Fruit fly (Drosophila melanogaster) whole organism, pupa: ENCODE results near the gene CG11693.

Source experiments
- CG10348 ChIP-seq: fragments of 200-800 bp; sonication (Bioruptor generic); IDR thresholded peaks from 2 replicates; pipeline ENCODE4 v1.3.6; 2022; ENCODE audit warnings: missing biosample characterization, missing genetic modification characterization
- CG12605 ChIP-seq: fragments of 200-800 bp; sonication (Bioruptor generic); IDR thresholded peaks from 2 replicates; pipeline ENCODE4 v1.3.6; 2022; ENCODE audit warnings: missing biosample characterization, missing genetic modification characterization
- CG13204 ChIP-seq: fragments of 200-800 bp; sonication (Bioruptor generic); optimal IDR thresholded peaks from 2 replicates; lab custom pipeline; 2018; ENCODE audit warnings: missing biosample characterization, mild to moderate bottlenecking, missing genetic modification characterization, moderate library complexity
- CG14655 ChIP-seq: fragments of 200-800 bp; sonication (Bioruptor generic); optimal IDR thresholded peaks from 3 replicates; lab custom pipeline; 2017; ENCODE audit warnings: mild to moderate bottlenecking, missing biosample characterization, missing genetic modification reagents, missing genetic modification characterization
- CG15710 ChIP-seq: fragments of 200-800 bp; sonication (Bioruptor generic); optimal IDR thresholded peaks from 2 replicates; lab custom pipeline; 2018; ENCODE audit warnings: missing biosample characterization, mild to moderate bottlenecking, missing genetic modification characterization, moderate library complexity
- CG17806 ChIP-seq: fragments of 200-800 bp; sonication (Bioruptor generic); optimal IDR thresholded peaks from 2 replicates; lab custom pipeline; 2018; ENCODE audit warnings: missing biosample characterization, mild to moderate bottlenecking, missing genetic modification characterization, moderate library complexity
- CG32121 ChIP-seq: fragments of 200-800 bp; sonication (Bioruptor generic); IDR thresholded peaks from 2 replicates; pipeline ENCODE4 v1.3.6; 2022; ENCODE audit warnings: missing biosample characterization, missing genetic modification characterization
- CG34367 ChIP-seq: fragments of 200-800 bp; sonication (Bioruptor generic); optimal IDR thresholded peaks from 2 replicates; lab custom pipeline; 2018; ENCODE audit warnings: missing biosample characterization, mild to moderate bottlenecking, missing genetic modification characterization
- CG4496 ChIP-seq: fragments of 200-800 bp; sonication (Bioruptor generic); IDR thresholded peaks from 3 replicates; pipeline ENCODE4 v1.3.6; 2022; ENCODE audit warnings: missing biosample characterization, missing genetic modification characterization
- CG8159 ChIP-seq: fragments of 200-800 bp; sonication (Bioruptor generic); optimal IDR thresholded peaks from 3 replicates; lab custom pipeline; 2018; ENCODE audit warnings: missing biosample characterization, mild to moderate bottlenecking, missing genetic modification characterization, moderate library complexity
- CG8301 ChIP-seq: fragments of 200-800 bp; sonication (Bioruptor generic); optimal IDR thresholded peaks from 2 replicates; lab custom pipeline; 2018; ENCODE audit warnings: missing biosample characterization, mild to moderate bottlenecking, missing genetic modification characterization
- CG9948 ChIP-seq: fragments of 200-800 bp; sonication (Bioruptor generic); optimal IDR thresholded peaks from 2 replicates; lab custom pipeline; 2018; ENCODE audit warnings: missing biosample characterization, mild to moderate bottlenecking, missing genetic modification characterization, moderate library complexity
- D1 ChIP-seq: fragments of 200-800 bp; sonication (Bioruptor generic); optimal IDR thresholded peaks from 2 replicates; lab custom pipeline; 2018; ENCODE audit warnings: missing biosample characterization, mild to moderate bottlenecking, missing genetic modification characterization, moderate library complexity
- EcR ChIP-seq: fragments of 200-800 bp; sonication (Bioruptor generic); optimal IDR thresholded peaks from 3 replicates; lab custom pipeline; 2019; ENCODE audit warnings: missing biosample characterization, missing genetic modification characterization, mild to moderate bottlenecking, moderate library complexity, missing genetic modification reagents
- Ets98B ChIP-seq: fragments of 200-800 bp; sonication (Bioruptor generic); IDR thresholded peaks from 2 replicates; pipeline ENCODE4 v1.3.6; 2022; ENCODE audit warnings: missing biosample characterization, missing genetic modification characterization
- Pif1A ChIP-seq: fragments of 200-800 bp; sonication (Bioruptor generic); optimal IDR thresholded peaks from 3 replicates; lab custom pipeline; 2016; ENCODE audit warnings: missing biosample characterization, missing genetic modification characterization
- Pif1B ChIP-seq: fragments of 200-800 bp; sonication (Bioruptor generic); optimal IDR thresholded peaks from 3 replicates; lab custom pipeline; 2016; ENCODE audit warnings: missing biosample characterization, missing genetic modification characterization
- Snoo ChIP-seq: fragments of 200-800 bp; sonication (Bioruptor generic); optimal IDR thresholded peaks from 3 replicates; lab custom pipeline; 2017; ENCODE audit warnings: missing biosample characterization, mild to moderate bottlenecking, missing genetic modification characterization, inconsistent platforms
- fd96Ca ChIP-seq: fragments of 200-800 bp; sonication (Bioruptor generic); IDR thresholded peaks from 3 replicates; pipeline ENCODE4 v1.3.6; 2022; ENCODE audit warnings: missing biosample characterization, missing genetic modification characterization
- gl ChIP-seq: fragments of 200-800 bp; sonication (Bioruptor generic); optimal IDR thresholded peaks from 2 replicates; lab custom pipeline; 2018; ENCODE audit warnings: missing biosample characterization, mild to moderate bottlenecking, missing genetic modification characterization
- rn ChIP-seq: fragments of 200-800 bp; sonication (Bioruptor generic); IDR thresholded peaks from 2 replicates; pipeline ENCODE4 v1.3.6; 2022; ENCODE audit warnings: missing biosample characterization, missing genetic modification characterization

The CG11693 gene

dm6 chr3R:8290478-8290877 lies 20.1 kb downstream of the CG11693 start, which contains the start of gene CG11672:
Gene CG11672, minus strand, starts transcription at chr3R:8290578.
- TF ChIP-seq CG14655 (GFP tag; lab: Kevin White, UChicago) (no peak), CG8301 (tag; lab: Kevin White, UChicago) (no peak), CG9948 (tag; lab: Kevin White, UChicago) (no peak), fd96Ca (GFP tag; lab: Robert Waterston, UW) (no peak), CG8159 (tag; lab: Kevin White, UChicago) (no peak), CG13204 (GFP tag; lab: Kevin White, UChicago) (no peak), CG4496 (GFP tag; lab: Robert Waterston, UW) (no peak), Pif1A (GFP tag; lab: Kevin White, UChicago) (no peak), Ets98B (GFP tag; lab: Robert Waterston, UW) (no peak), CG12605 (GFP tag; lab: Robert Waterston, UW) (no peak), Pif1B (GFP tag; lab: Kevin White, UChicago) (no peak), rn (no peak), CG10348 (GFP tag; lab: Robert Waterston, UW) (no peak), CG15710 (tag; lab: Kevin White, UChicago) (no peak), Snoo (no peak), D1 (no peak), CG34367 (tag; lab: Kevin White, UChicago) (no peak), CG17806 (tag; lab: Kevin White, UChicago) (no peak)

dm6 chr3R:8288790-8289189 lies 21.8 kb downstream of the CG11693 start:
- TF ChIP-seq CG14655 (GFP tag; lab: Kevin White, UChicago) (no peak), CG15710 (tag; lab: Kevin White, UChicago) (no peak)

dm6 chr3R:8287697-8288096 lies 22.9 kb downstream of the CG11693 start, which contains the start of gene Nazo:
Gene Nazo, plus strand, starts transcription at chr3R:8287876.
- TF ChIP-seq D1 (no peak), Pif1A (GFP tag; lab: Kevin White, UChicago) (no peak), CG8159 (tag; lab: Kevin White, UChicago) (no peak), CG8301 (tag; lab: Kevin White, UChicago) (no peak)

DNA sequence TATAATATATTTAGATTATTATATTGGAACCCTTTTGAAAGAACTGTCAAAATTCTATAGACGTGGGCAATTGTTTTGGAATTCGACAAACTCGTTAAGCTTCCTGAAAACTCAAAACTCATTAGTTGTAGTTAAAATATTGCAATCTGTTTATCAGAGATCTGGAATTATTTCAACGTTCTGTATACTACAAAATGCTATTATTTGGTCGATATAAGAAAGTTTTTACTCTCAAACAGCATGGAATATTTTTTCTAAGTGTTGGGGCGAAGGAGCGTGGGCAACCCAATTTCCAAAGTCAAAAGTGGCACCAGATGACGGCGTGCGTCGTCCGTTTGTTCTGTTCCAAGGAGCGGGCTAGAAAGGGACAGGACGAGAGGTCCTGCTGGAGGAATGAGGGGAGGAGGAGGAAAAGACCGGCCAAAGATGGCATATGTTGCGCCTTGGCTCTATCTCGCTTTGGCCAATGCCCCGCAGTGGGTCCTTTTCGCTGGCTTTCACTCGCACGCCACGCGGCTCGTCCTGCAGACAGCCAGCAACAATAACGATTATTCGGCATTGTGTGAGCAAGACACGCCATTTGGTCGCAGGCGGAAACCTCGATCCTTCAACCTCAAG lies 24.7 kb downstream of the CG11693 start:
- TF ChIP-seq CG12605 (GFP tag; lab: Robert Waterston, UW) (no peak), CG15710 (tag; lab: Kevin White, UChicago) (no peak), CG9948 (tag; lab: Kevin White, UChicago) (no peak), Ets98B (GFP tag; lab: Robert Waterston, UW) (no peak), CG8159 (tag; lab: Kevin White, UChicago) (no peak), Snoo (no peak)

DNA sequence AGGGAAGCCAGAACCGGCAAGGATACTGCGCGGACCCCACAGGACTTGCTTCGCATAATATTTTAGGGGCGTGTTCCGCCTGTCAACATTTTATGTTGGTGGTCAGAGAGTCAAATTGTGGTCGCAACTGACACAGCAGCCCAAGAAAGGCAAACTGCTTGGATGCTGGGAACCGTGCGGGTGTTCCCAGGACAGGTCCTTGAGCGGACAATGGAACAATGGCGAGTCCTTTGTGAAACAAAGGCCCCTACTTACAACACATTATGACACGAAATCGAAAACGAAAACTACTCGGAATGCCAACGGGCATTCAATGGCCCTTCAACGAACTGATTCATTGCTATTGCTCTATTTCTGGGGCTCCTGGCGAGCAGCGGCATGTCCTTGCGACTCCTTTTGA lies 26.3 kb downstream of the CG11693 start:
- no peak for TF ChIP-seq D1
- no peak for TF ChIP-seq CG12605 (GFP tag; lab: Robert Waterston, UW)
- no peak for TF ChIP-seq CG14655 (GFP tag; lab: Kevin White, UChicago)
- no peak for TF ChIP-seq rn
- no peak for TF ChIP-seq CG17806 (tag; lab: Kevin White, UChicago)
- no peak for TF ChIP-seq CG32121 (GFP tag; lab: Robert Waterston, UW)
- TF ChIP-seq Pif1B (GFP tag; lab: Kevin White, UChicago): no peak
- no peak for TF ChIP-seq CG9948 (tag; lab: Kevin White, UChicago)
- no peak for TF ChIP-seq CG8159 (tag; lab: Kevin White, UChicago)
- no peak for TF ChIP-seq gl
- TF ChIP-seq CG10348 (GFP tag; lab: Robert Waterston, UW): no peak
- no peak for TF ChIP-seq CG4496 (GFP tag; lab: Robert Waterston, UW)
- no peak for TF ChIP-seq fd96Ca (GFP tag; lab: Robert Waterston, UW)

dm6 chr3R:8282727-8283126 lies 27.9 kb downstream of the CG11693 start:
- TF ChIP-seq Snoo (peak; percentile 13), EcR (GFP tag; lab: Kevin White, UChicago) (no peak)
- TF ChIP-seq, all 21 proteins: peak for 1

dm6 chr3R:8279970-8280369 lies 30.6 kb downstream of the CG11693 start:
- TF ChIP-seq CG17806 (tag; lab: Kevin White, UChicago): no peak
- no peak for TF ChIP-seq fd96Ca (GFP tag; lab: Robert Waterston, UW)
- TF ChIP-seq CG8301 (tag; lab: Kevin White, UChicago): no peak
- no peak for TF ChIP-seq CG32121 (GFP tag; lab: Robert Waterston, UW)
- no peak for TF ChIP-seq CG12605 (GFP tag; lab: Robert Waterston, UW)
- no peak for TF ChIP-seq Snoo
